Fruit fly (Drosophila melanogaster) whole organism, embryonic: ENCODE results near the gene CG9628.

Experiments used
- Antp ChIP-seq: fragments of 200-800 bp; sonication (Bioruptor generic); optimal IDR thresholded peaks from 3 replicates; lab custom pipeline; 2016; ENCODE audit warnings: missing biosample characterization, missing genetic modification characterization
- CG12071 ChIP-seq: fragments of 200-800 bp; sonication (Bioruptor generic); optimal IDR thresholded peaks from 3 replicates; lab custom pipeline; 2018; ENCODE audit warnings: missing biosample characterization, mild to moderate bottlenecking, missing genetic modification characterization
- CG1233 ChIP-seq: fragments of 200-800 bp; sonication (Bioruptor generic); optimal IDR thresholded peaks from 4 replicates; lab custom pipeline; 2018; ENCODE audit warnings: missing biosample characterization, mild to moderate bottlenecking, missing genetic modification characterization
- CG13123 ChIP-seq: fragments of 200-800 bp; sonication (Bioruptor generic); optimal IDR thresholded peaks from 2 replicates; lab custom pipeline; 2016; ENCODE audit warnings: missing biosample characterization, missing genetic modification characterization
- CG15479 ChIP-seq: fragments of 200-800 bp; sonication (Bioruptor generic); optimal IDR thresholded peaks from 3 replicates; lab custom pipeline; 2019; ENCODE audit warnings: missing biosample characterization, mild to moderate bottlenecking, missing genetic modification characterization, moderate library complexity
- CG16815 ChIP-seq: fragments of 200-800 bp; sonication (Bioruptor generic); optimal IDR thresholded peaks from 3 replicates; lab custom pipeline; 2017; ENCODE audit warnings: missing biosample characterization, mild to moderate bottlenecking, missing genetic modification characterization
- CG17385 ChIP-seq: fragments of 200-800 bp; sonication (Bioruptor generic); optimal IDR thresholded peaks from 3 replicates; lab custom pipeline; 2018; ENCODE audit warnings: missing biosample characterization, mild to moderate bottlenecking, missing genetic modification characterization
- CG7928 ChIP-seq: fragments of 200-800 bp; sonication (Bioruptor generic); optimal IDR thresholded peaks from 2 replicates; lab custom pipeline; 2017; ENCODE audit warnings: missing biosample characterization, mild to moderate bottlenecking, missing genetic modification characterization
- Chrac-16 ChIP-seq: fragments of 200-800 bp; sonication (Bioruptor generic); optimal IDR thresholded peaks from 3 replicates; lab custom pipeline; 2016; ENCODE audit warnings: missing biosample characterization, missing genetic modification characterization
- CoRest ChIP-seq: fragments of 200-800 bp; sonication (Bioruptor generic); optimal IDR thresholded peaks from 3 replicates; lab custom pipeline; 2018; ENCODE audit warnings: missing biosample characterization, mild to moderate bottlenecking, missing genetic modification characterization, moderate library complexity
- D19B ChIP-seq: fragments of 200-800 bp; sonication (Bioruptor generic); optimal IDR thresholded peaks from 2 replicates; lab custom pipeline; 2017; ENCODE audit warnings: missing biosample characterization, mild to moderate bottlenecking, missing genetic modification characterization
- Dip3 ChIP-seq: fragments of 200-800 bp; sonication (Bioruptor generic); optimal IDR thresholded peaks from 3 replicates; lab custom pipeline; 2016; ENCODE audit warnings: missing biosample characterization, missing genetic modification characterization
- Ets65A ChIP-seq: fragments of 200-800 bp; sonication (Bioruptor generic); peaks from one replicate; lab custom pipeline; 2016; ENCODE audit warnings: missing biosample characterization, missing genetic modification characterization
- Fer3 ChIP-seq: fragments of 200-800 bp; sonication (Bioruptor generic); optimal IDR thresholded peaks from 2 replicates; lab custom pipeline; 2018; ENCODE audit warnings: missing biosample characterization, mild to moderate bottlenecking, missing genetic modification characterization, moderate library complexity
- HLH3B ChIP-seq: fragments of 200-800 bp; sonication (Bioruptor generic); IDR thresholded peaks from 2 replicates; pipeline ENCODE4 v1.3.6; 2022; ENCODE audit warnings: missing biosample characterization, missing genetic modification characterization
- HLHmδ ChIP-seq: fragments of 200-800 bp; sonication (Bioruptor generic); optimal IDR thresholded peaks from 2 replicates; lab custom pipeline; 2018; ENCODE audit warnings: missing biosample characterization, mild to moderate bottlenecking, missing genetic modification characterization, moderate library complexity
- Oli ChIP-seq: fragments of 200-800 bp; sonication (Bioruptor generic); optimal IDR thresholded peaks from 2 replicates; lab custom pipeline; 2018; ENCODE audit warnings: missing biosample characterization, mild to moderate bottlenecking, missing genetic modification characterization, moderate library complexity
- Poxn ChIP-seq: fragments of 200-800 bp; sonication (Bioruptor generic); IDR thresholded peaks from 2 replicates; pipeline ENCODE4 v1.3.6; 2022; ENCODE audit warnings: missing biosample characterization, missing genetic modification characterization
- Ptx1 ChIP-seq: fragments of 200-800 bp; sonication (Bioruptor generic); IDR thresholded peaks from 2 replicates; pipeline ENCODE4 v1.3.6; 2022; ENCODE audit warnings: missing biosample characterization, missing genetic modification characterization
- Sin3A ChIP-seq: fragments of >200 bp; optimal IDR thresholded peaks from 2 replicates; lab custom pipeline; 2018
- Sry-δ ChIP-seq: fragments of 200-800 bp; sonication (Bioruptor generic); optimal IDR thresholded peaks from 2 replicates; lab custom pipeline; 2016; ENCODE audit warnings: missing biosample characterization, missing genetic modification characterization
- aop ChIP-seq: fragments of 200-800 bp; sonication (Bioruptor generic); IDR thresholded peaks from 2 replicates; pipeline ENCODE4 v1.3.6; 2022; ENCODE audit warnings: missing biosample characterization, missing genetic modification characterization
- br ChIP-seq: fragments of >200 bp; optimal IDR thresholded peaks from 2 replicates; lab custom pipeline; 2017
- bsh ChIP-seq, 2 experiments: fragments of 200-800 bp; sonication (Bioruptor generic); optimal IDR thresholded peaks; 2 replicates each; lab custom pipeline; 2017 to 2018; ENCODE audit warnings: mild to moderate bottlenecking in 2 of 2, missing biosample characterization in 2 of 2, missing genetic modification characterization in 2 of 2, moderate library complexity in 1 of 2
- cad ChIP-seq: fragments of >200 bp; optimal IDR thresholded peaks from 2 replicates; lab custom pipeline; 2017; ENCODE audit warnings: missing biosample characterization, missing genetic modification characterization
- chn ChIP-seq: fragments of 200-800 bp; sonication (Bioruptor generic); optimal IDR thresholded peaks from 2 replicates; lab custom pipeline; 2016; ENCODE audit warnings: missing biosample characterization, missing genetic modification characterization
- dmrt99B ChIP-seq: fragments of 200-800 bp; sonication (Bioruptor generic); optimal IDR thresholded peaks from 2 replicates; lab custom pipeline; 2018; ENCODE audit warnings: missing biosample characterization, mild to moderate bottlenecking, missing genetic modification characterization, moderate library complexity
- dpn ChIP-seq, 2 experiments: fragments of 200-800 bp; sonication (Bioruptor generic); optimal IDR thresholded peaks; 3 replicates each; lab custom pipeline; 2016; ENCODE audit warnings: missing biosample characterization in 2 of 2, missing genetic modification characterization in 2 of 2
- dysf ChIP-seq: fragments of 200-800 bp; sonication (Bioruptor generic); IDR thresholded peaks from 3 replicates; pipeline ENCODE4 v1.3.6; 2022; ENCODE audit warnings: missing biosample characterization, missing genetic modification characterization
- emc ChIP-seq: fragments of 200-800 bp; sonication (Bioruptor generic); optimal IDR thresholded peaks from 2 replicates; lab custom pipeline; 2016; ENCODE audit warnings: missing biosample characterization, missing genetic modification characterization
- eve ChIP-seq, 2 experiments: fragments of >200 bp; optimal IDR thresholded peaks; 2 replicates each; lab custom pipeline; 2017; ENCODE audit warnings: missing biosample characterization in 2 of 2, missing genetic modification characterization in 2 of 2
- ewg ChIP-seq: fragments of 200-800 bp; sonication (Bioruptor generic); optimal IDR thresholded peaks from 3 replicates; lab custom pipeline; 2017; ENCODE audit warnings: mild to moderate bottlenecking, missing biosample characterization, missing genetic modification reagents, missing genetic modification characterization
- fd3F ChIP-seq: fragments of 200-800 bp; sonication (Bioruptor generic); optimal IDR thresholded peaks from 2 replicates; lab custom pipeline; 2018; ENCODE audit warnings: missing biosample characterization, mild to moderate bottlenecking, missing genetic modification characterization, moderate library complexity
- fru ChIP-seq: fragments of >200 bp; optimal IDR thresholded peaks from 2 replicates; lab custom pipeline; 2017
- gce ChIP-seq: fragments of 200-800 bp; sonication (Bioruptor generic); IDR thresholded peaks from 3 replicates; pipeline ENCODE4 v1.3.6; 2022; ENCODE audit warnings: missing biosample characterization, missing genetic modification characterization
- grau ChIP-seq: fragments of 200-800 bp; optimal IDR thresholded peaks from 3 replicates; lab custom pipeline; 2019; ENCODE audit warnings: missing biosample characterization, mild to moderate bottlenecking, missing genetic modification characterization, moderate library complexity
- jing ChIP-seq: fragments of 200-800 bp; sonication (Bioruptor generic); optimal IDR thresholded peaks from 2 replicates; lab custom pipeline; 2018; ENCODE audit warnings: missing biosample characterization, mild to moderate bottlenecking, missing genetic modification characterization
- kay ChIP-seq: fragments of 200-800 bp; sonication (Bioruptor generic); optimal IDR thresholded peaks from 2 replicates; lab custom pipeline; 2016; ENCODE audit warnings: missing biosample characterization, missing genetic modification characterization
- nerfin-1 ChIP-seq: fragments of 200-800 bp; sonication (Bioruptor generic); optimal IDR thresholded peaks from 3 replicates; lab custom pipeline; 2019; ENCODE audit warnings: missing biosample characterization, mild to moderate bottlenecking, missing genetic modification characterization, moderate library complexity
- odd ChIP-seq: fragments of 200-800 bp; sonication (Bioruptor generic); optimal IDR thresholded peaks from 2 replicates; lab custom pipeline; 2017; ENCODE audit warnings: missing biosample characterization, mild to moderate bottlenecking, missing genetic modification characterization
- prd ChIP-seq, 3 experiments: fragments of >200 bp in 2 of 3; fragments of 200-800 bp in 1 of 3; sonication (Bioruptor generic) in 1 of 3; optimal IDR thresholded peaks in 2 of 3; IDR thresholded peaks in 1 of 3; 2 replicates in 2 of 3; 3 replicates in 1 of 3; pipeline versions ENCODE4 v1.3.6 to Lab custom; 2017 to 2022; ENCODE audit warnings: missing biosample characterization in 1 of 3, missing genetic modification characterization in 1 of 3
- psq ChIP-seq: fragments of 200-800 bp; sonication (Bioruptor generic); optimal IDR thresholded peaks from 2 replicates; lab custom pipeline; 2017; ENCODE audit warnings: missing biosample characterization, missing genetic modification characterization
- repo ChIP-seq: fragments of 200-800 bp; sonication (Bioruptor generic); optimal IDR thresholded peaks from 2 replicates; lab custom pipeline; 2016; ENCODE audit warnings: missing biosample characterization, missing genetic modification characterization
- sc ChIP-seq, 3 experiments: fragments of >200 bp in 2 of 3; fragments of 200-800 bp in 1 of 3; sonication (Bioruptor generic) in 1 of 3; optimal IDR thresholded peaks; 2 replicates in 2 of 3; 3 replicates in 1 of 3; lab custom pipeline; 2017; ENCODE audit warnings: mild to moderate bottlenecking in 1 of 3, missing biosample characterization in 1 of 3, missing genetic modification characterization in 1 of 3, missing genetic modification reagents in 1 of 3
- scrt ChIP-seq: fragments of 200-800 bp; sonication (Bioruptor generic); optimal IDR thresholded peaks from 2 replicates; lab custom pipeline; 2018; ENCODE audit warnings: missing biosample characterization, mild to moderate bottlenecking, missing genetic modification characterization, moderate library complexity
- slbo ChIP-seq: fragments of 200-800 bp; sonication (Bioruptor generic); IDR thresholded peaks from 2 replicates; pipeline ENCODE4 v1.3.6; 2022; ENCODE audit warnings: missing biosample characterization, missing genetic modification characterization
- sna ChIP-seq: fragments of 200-800 bp; sonication (Bioruptor generic); IDR thresholded peaks from 2 replicates; pipeline ENCODE4 v1.3.6; 2022; ENCODE audit warnings: missing biosample characterization, missing genetic modification characterization; ENCODE audit not compliant: partially characterized antibody
- sqz ChIP-seq: fragments of 200-800 bp; sonication (Bioruptor generic); optimal IDR thresholded peaks from 3 replicates; lab custom pipeline; 2018; ENCODE audit warnings: missing biosample characterization, mild to moderate bottlenecking, missing genetic modification characterization
- twi ChIP-seq: fragments of 200-800 bp; optimal IDR thresholded peaks from 2 replicates; lab custom pipeline; 2019; ENCODE audit warnings: missing biosample characterization, mild to moderate bottlenecking, missing genetic modification characterization, moderate library complexity
- wor ChIP-seq: fragments of 200-800 bp; sonication (Bioruptor generic); IDR thresholded peaks from 2 replicates; pipeline ENCODE4 v1.3.6; 2022; ENCODE audit warnings: missing biosample characterization, missing genetic modification characterization

The CG9628 gene

DNA sequence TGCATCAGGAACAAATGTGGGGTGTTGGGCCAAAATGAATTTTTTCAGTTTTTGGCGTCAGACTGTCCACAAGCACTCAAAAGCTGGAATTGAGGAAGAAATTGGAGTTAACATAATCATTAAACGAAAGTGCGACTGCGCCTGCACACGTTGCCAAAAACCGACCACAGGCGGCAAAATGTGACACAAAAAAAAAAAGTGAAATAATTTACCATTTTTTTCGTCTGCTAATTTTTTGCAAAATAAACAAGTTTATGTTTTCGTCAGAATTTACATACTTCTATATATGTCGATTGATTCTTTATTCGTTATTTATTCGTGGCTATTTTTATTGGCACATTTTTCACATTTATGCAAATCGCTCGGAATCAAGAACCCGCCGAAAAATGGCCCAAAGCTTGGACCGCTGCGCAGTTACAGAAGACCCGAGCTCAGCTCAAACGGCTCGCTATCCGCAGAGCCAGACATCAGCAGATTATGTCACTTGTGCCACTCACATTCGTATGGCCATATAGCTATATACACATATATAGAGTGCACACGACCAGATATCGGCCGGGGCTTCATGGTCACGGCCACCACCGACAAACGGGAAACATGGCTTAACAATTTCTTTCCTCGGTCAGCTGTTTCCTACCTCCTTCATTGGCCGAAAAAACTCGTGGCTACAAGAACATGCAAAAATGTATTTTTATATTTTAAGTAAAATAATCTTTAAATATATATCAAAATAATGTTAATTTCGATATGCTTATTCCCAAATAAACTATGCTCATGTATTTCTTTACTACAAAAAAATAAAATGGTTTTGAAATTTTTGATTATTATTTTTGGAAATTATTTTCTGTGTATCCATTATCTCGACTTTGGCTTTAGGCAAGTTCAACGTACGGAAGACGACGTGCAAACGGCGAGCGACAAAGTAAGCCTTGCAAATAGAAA lies 6.2 kb upstream of the CG9628 start (continued):
- TF ChIP-seq CoRest (peak; percentile 25), Ets65A (GFP tag; lab: Kevin White, UChicago) (peak; percentile 62), cad (GFP tag; lab: Kevin White, UChicago) (no peak), bsh (GFP tag; optimal IDR thresholded peaks at IDR 0.05; lab: Kevin White, UChicago) (peak in 1 of 2 experiments; percentile 51), CG12071 (no peak), sc (optimal IDR thresholded peaks at IDR 0.05; lab: Kevin White, UChicago) (no peak), sc (GFP tag; optimal IDR thresholded peaks at IDR 0.05; lab: Kevin White, UChicago) (no peak), odd (GFP tag; lab: Kevin White, UChicago) (no peak), prd (optimal IDR thresholded peaks at IDR 0.05; lab: Kevin White, UChicago) (no peak), prd (GFP tag; IDR thresholded peaks at IDR 0.05; lab: Robert Waterston, UW) (no peak), eve (GFP tag; optimal IDR thresholded peaks at IDR 0.05; lab: Kevin White, UChicago) (no peak), fd3F (GFP tag; lab: Kevin White, UChicago) (no peak), Sin3A (lab: Kevin White, UChicago) (no peak), wor (no peak), psq (GFP tag; lab: Kevin White, UChicago) (no peak), Poxn (GFP tag; lab: Robert Waterston, UW) (no peak), CG17385 (no peak), D19B (peak; percentile 5), repo (GFP tag; lab: Kevin White, UChicago) (no peak), Dip3 (GFP tag; lab: Kevin White, UChicago) (no peak), scrt (no peak), slbo (no peak), emc (no peak), twi (tag; lab: Kevin White, UChicago) (no peak), Chrac-16 (no peak), sqz (no peak), aop (GFP tag; lab: Robert Waterston, UW) (no peak), fru (lab: Kevin White, UChicago) (no peak), CG16815 (no peak), CG13123 (GFP tag; lab: Kevin White, UChicago) (no peak), nerfin-1 (no peak), dpn (GFP tag; optimal IDR thresholded peaks at IDR 0.05; lab: Kevin White, UChicago) (no peak), Ptx1 (GFP tag; lab: Robert Waterston, UW) (0 out of 2 replicates have a peak, but pooled peaks have one; percentile 11), CG15479 (GFP tag; lab: Kevin White, UChicago) (no peak), jing (no peak), dmrt99B (tag; lab: Kevin White, UChicago) (peak; percentile 3), chn (GFP tag; lab: Kevin White, UChicago) (no peak), Oli (no peak), Fer3 (tag; lab: Kevin White, UChicago) (no peak), HLHmδ (GFP tag; lab: Kevin White, UChicago) (no peak), sna (no peak), gce (GFP tag; lab: Robert Waterston, UW) (no peak), CG1233 (GFP tag; lab: Kevin White, UChicago) (no peak), HLH3B (GFP tag; lab: Robert Waterston, UW) (no peak), grau (tag; lab: Kevin White, UChicago) (peak; percentile 51), ewg (no peak), kay (no peak), CG7928 (GFP tag; lab: Kevin White, UChicago) (no peak), Antp (GFP tag; lab: Kevin White, UChicago) (no peak), Sry-δ (GFP tag; lab: Kevin White, UChicago) (no peak), br (lab: Kevin White, UChicago) (no peak), dysf (GFP tag; lab: Robert Waterston, UW) (no peak)
